Fruit fly (Drosophila melanogaster): Measurements from ENCODE around the gene CG32563.
A peak's percentile ranks its signal among the peaks of the same experiment; 100 is the strongest.

Gene CG32563

DNA sequence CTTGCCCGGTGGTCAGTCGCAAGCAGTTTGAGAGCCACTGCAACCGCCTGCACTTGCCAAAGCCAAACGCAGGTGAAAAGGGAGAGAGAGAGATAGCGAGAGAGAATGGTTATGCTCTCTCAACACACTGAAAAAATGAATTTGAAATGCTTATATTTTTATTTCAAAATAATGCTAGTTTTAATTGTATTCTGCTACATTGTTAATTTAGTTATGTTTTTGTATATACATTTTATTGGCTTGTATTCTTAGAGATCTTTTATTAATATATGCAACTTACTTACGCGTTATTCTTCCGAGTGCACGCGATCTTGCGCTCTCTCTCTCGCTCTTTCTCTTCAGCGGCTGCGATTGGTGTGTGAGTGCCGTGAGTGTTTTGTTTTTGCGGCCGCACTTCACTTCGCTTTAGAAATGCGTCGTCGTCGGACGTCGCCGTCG is 29.7 kb upstream of the CG32563 start:
- no peak for TF ChIP-seq Jra (GFP tag; optimal IDR thresholded peaks at IDR 0.05)
- TF ChIP-seq lola (GFP tag; optimal IDR thresholded peaks at IDR 0.05): no peak
- peak; percentile 99 for TF ChIP-seq HLH106 (tag; optimal IDR thresholded peaks at IDR 0.05)
- no peak for TF ChIP-seq pan (optimal IDR thresholded peaks at IDR 0.05)
- no peak for TF ChIP-seq Sp1 (GFP tag; optimal IDR thresholded peaks at IDR 0.05)
- peak; percentile 99 for TF ChIP-seq woc (GFP tag; optimal IDR thresholded peaks at IDR 0.05)
- TF ChIP-seq Hr78 (GFP tag; optimal IDR thresholded peaks at IDR 0.05): no peak
- peak; percentile 97 for TF ChIP-seq Rel (GFP tag; optimal IDR thresholded peaks at IDR 0.05)
- TF ChIP-seq Rel (tag; optimal IDR thresholded peaks at IDR 0.05): peak; percentile 87
- peak; percentile 99 for TF ChIP-seq h (GFP tag; optimal IDR thresholded peaks at IDR 0.05)
- TF ChIP-seq foxo (GFP tag; optimal IDR thresholded peaks at IDR 0.05): peak; percentile 88 to 99
- TF ChIP-seq Abd-B (GFP tag; optimal IDR thresholded peaks at IDR 0.05): no peak
- no peak for TF ChIP-seq Mio (GFP tag; optimal IDR thresholded peaks at IDR 0.05)
- no peak for TF ChIP-seq br (GFP tag; optimal IDR thresholded peaks at IDR 0.05)
- TF ChIP-seq Dif (GFP tag; optimal IDR thresholded peaks at IDR 0.05; ENCODE audit: partially characterized antibody): no peak
- no peak for TF ChIP-seq Vsx2 (GFP tag; optimal IDR thresholded peaks at IDR 0.05; ENCODE audit: partially characterized antibody)
- TF ChIP-seq CrebA (GFP tag; optimal IDR thresholded peaks at IDR 0.05; ENCODE audit: borderline replicate concordance): peak; percentile 92
- peak; percentile 94 for TF ChIP-seq Dfd (GFP tag; optimal IDR thresholded peaks at IDR 0.05)
- TF ChIP-seq usp (GFP tag; optimal IDR thresholded peaks at IDR 0.05): no peak
- peak; percentile 3 for TF ChIP-seq rgr (GFP tag; optimal IDR thresholded peaks at IDR 0.05)
- no peak for TF ChIP-seq GATAd (GFP tag; optimal IDR thresholded peaks at IDR 0.05)
- no peak for TF ChIP-seq jim (GFP tag; optimal IDR thresholded peaks at IDR 0.05)
- no peak for TF ChIP-seq Myc (optimal IDR thresholded peaks at IDR 0.05)
- no peak for TF ChIP-seq OdsH (GFP tag; optimal IDR thresholded peaks at IDR 0.05)
- TF ChIP-seq psq (GFP tag; optimal IDR thresholded peaks at IDR 0.05): no peak
- peak; percentile 97 for TF ChIP-seq dmrt93B (GFP tag; optimal IDR thresholded peaks at IDR 0.05)
- TF ChIP-seq sage (GFP tag; optimal IDR thresholded peaks at IDR 0.05): peak; percentile 97
- TF ChIP-seq sv (GFP tag; optimal IDR thresholded peaks at IDR 0.05): peak; percentile 94
- peak in 1 of 2 experiments; percentile 45 for TF ChIP-seq dl (GFP tag; optimal IDR thresholded peaks at IDR 0.05; ENCODE audit: insufficient read depth in 1 of 2, partially characterized antibody in 2 of 2)
- TF ChIP-seq dsf (GFP tag; optimal IDR thresholded peaks at IDR 0.05; ENCODE audit: borderline replicate concordance): no peak
- TF ChIP-seq CG9705 (GFP tag; optimal IDR thresholded peaks at IDR 0.05): peak; percentile 92
- peak; percentile 82 for TF ChIP-seq ey (GFP tag; optimal IDR thresholded peaks at IDR 0.05)
- TF ChIP-seq fru (GFP tag; optimal IDR thresholded peaks at IDR 0.05): peak; percentile 99
- no peak for TF ChIP-seq brk (GFP tag; optimal IDR thresholded peaks at IDR 0.05)
- TF ChIP-seq Hr83 (GFP tag; optimal IDR thresholded peaks at IDR 0.05; ENCODE audit: poor library complexity, severe bottlenecking): peak; percentile 41
- no peak for TF ChIP-seq N (GFP tag; optimal IDR thresholded peaks at IDR 0.05)
- peak; percentile 97 for TF ChIP-seq CG32264 (GFP tag; optimal IDR thresholded peaks at IDR 0.05)
- TF ChIP-seq tai (GFP tag; optimal IDR thresholded peaks at IDR 0.05): no peak
- peak; percentile 24 for TF ChIP-seq Hnf4 (GFP tag; optimal IDR thresholded peaks at IDR 0.05)

DNA sequence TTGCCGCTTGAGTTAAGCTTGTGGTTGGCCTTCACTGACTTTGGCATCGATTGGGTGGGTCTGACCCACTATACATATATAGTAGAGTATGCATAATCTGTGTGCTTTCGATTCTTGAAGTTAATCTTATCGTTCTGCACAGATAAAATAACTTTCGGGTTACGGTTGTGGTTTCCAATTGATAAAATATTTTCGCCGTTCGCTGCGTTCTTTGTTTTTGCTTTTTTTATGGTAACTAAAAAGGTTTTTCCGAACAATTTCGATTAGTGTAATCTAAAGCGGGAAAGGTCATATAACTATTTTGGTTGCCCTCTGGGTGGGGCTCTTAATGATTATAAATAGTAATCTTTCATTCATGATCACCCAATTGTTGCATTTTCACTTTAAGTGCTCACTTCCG is 27.7 kb upstream of the CG32563 start:
- TF ChIP-seq Hr83 (GFP tag; optimal IDR thresholded peaks at IDR 0.05; ENCODE audit: poor library complexity, severe bottlenecking) (no peak), woc (GFP tag; optimal IDR thresholded peaks at IDR 0.05) (no peak), ey (GFP tag; optimal IDR thresholded peaks at IDR 0.05) (no peak), fru (GFP tag; optimal IDR thresholded peaks at IDR 0.05) (no peak), HLH106 (tag; optimal IDR thresholded peaks at IDR 0.05) (no peak), CG32264 (GFP tag; optimal IDR thresholded peaks at IDR 0.05) (no peak), dsf (GFP tag; optimal IDR thresholded peaks at IDR 0.05; ENCODE audit: borderline replicate concordance) (no peak), Hr78 (GFP tag; optimal IDR thresholded peaks at IDR 0.05) (no peak), OdsH (GFP tag; optimal IDR thresholded peaks at IDR 0.05) (no peak), sv (GFP tag; optimal IDR thresholded peaks at IDR 0.05) (no peak), Dfd (GFP tag; optimal IDR thresholded peaks at IDR 0.05) (no peak), CG9705 (GFP tag; optimal IDR thresholded peaks at IDR 0.05) (no peak), rgr (GFP tag; optimal IDR thresholded peaks at IDR 0.05) (no peak), N (GFP tag; optimal IDR thresholded peaks at IDR 0.05) (no peak), Rel (GFP tag; optimal IDR thresholded peaks at IDR 0.05) (no peak), Rel (tag; optimal IDR thresholded peaks at IDR 0.05) (no peak)

Data from whole organism, wandering third instar larva.